Fruit fly (Drosophila melanogaster): ENCODE measurements around the gene CG18249.

Gene CG18249

DNA sequence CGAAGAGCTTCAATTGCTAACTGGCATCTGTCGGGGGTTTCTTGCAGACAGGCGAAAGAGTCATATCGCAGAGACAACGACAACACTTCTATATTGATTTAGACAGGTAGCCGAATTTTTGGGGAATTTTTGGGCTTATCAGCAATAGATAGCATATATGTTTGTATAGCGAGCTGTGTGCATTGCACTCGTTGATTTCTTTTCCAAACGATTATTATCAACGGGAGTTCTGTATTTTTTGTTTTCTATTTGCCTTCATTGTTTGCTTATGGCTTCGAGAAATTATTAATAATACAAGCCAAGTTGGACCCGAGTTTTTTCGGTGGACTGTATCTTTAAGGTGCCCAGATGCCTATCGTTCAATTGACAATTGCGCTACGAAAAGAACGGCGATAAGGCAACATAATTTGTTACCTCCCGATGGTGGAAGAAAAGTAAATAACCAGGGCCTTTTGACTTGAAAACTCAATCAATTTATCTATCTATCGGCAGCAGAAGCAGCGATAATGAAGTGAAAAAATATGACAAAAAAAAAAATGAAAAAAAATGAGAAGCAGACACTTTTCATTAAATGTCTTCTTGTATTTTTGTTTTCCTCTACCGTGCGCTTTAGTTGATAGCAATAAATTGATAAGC lies 39.5 kb upstream of the CG18249 start (continued):
- TF ChIP-seq ind (GFP tag; optimal IDR thresholded peaks at IDR 0.05): no peak
- no peak for TF ChIP-seq Ada2b (GFP tag; IDR thresholded peaks at IDR 0.05)
- TF ChIP-seq H2.0 (GFP tag; IDR thresholded peaks at IDR 0.05): no peak
- peak; percentile 76 for TF ChIP-seq sens (GFP tag)
- TF ChIP-seq CG7271 (tag; optimal IDR thresholded peaks at IDR 0.05): no peak
- peak; percentile 22 for TF ChIP-seq BtbVII (GFP tag; optimal IDR thresholded peaks at IDR 0.05)
- TF ChIP-seq CG9932 (GFP tag; IDR thresholded peaks at IDR 0.05): no peak
- TF ChIP-seq fru (optimal IDR thresholded peaks at IDR 0.05): no peak
- peak; percentile 36; the same call in 1 of the 2 replicates for TF ChIP-seq Xrp1 (GFP tag; IDR thresholded peaks at IDR 0.05)
- no peak for TF ChIP-seq CG7839 (tag; optimal IDR thresholded peaks at IDR 0.05)
- TF ChIP-seq Ets65A (GFP tag): no peak
- TF ChIP-seq ewg (GFP tag; optimal IDR thresholded peaks at IDR 0.05): no peak
- TF ChIP-seq dpn (GFP tag; optimal IDR thresholded peaks at IDR 0.05): no peak
- TF ChIP-seq kni (GFP tag; optimal IDR thresholded peaks at IDR 0.05): peak; percentile 76
- no peak for TF ChIP-seq CG14860 (GFP tag; IDR thresholded peaks at IDR 0.05; ENCODE audit: partially characterized antibody)
- TF ChIP-seq so (GFP tag; IDR thresholded peaks at IDR 0.05): no peak
- no peak for TF ChIP-seq zfh2 (GFP tag; optimal IDR thresholded peaks at IDR 0.05)
- TF ChIP-seq CG14710 (tag; optimal IDR thresholded peaks at IDR 0.05): peak; percentile 37
- TF ChIP-seq CG2678 (tag; optimal IDR thresholded peaks at IDR 0.05): peak; percentile 10
- TF ChIP-seq pita (GFP tag; optimal IDR thresholded peaks at IDR 0.05): no peak
- peak; percentile 33 for TF ChIP-seq CG8359 (GFP tag; optimal IDR thresholded peaks at IDR 0.05; ENCODE audit: borderline replicate concordance)
- TF ChIP-seq CG11723 (GFP tag; optimal IDR thresholded peaks at IDR 0.05): no peak
- peak; percentile 66 for TF ChIP-seq MTF-1 (GFP tag; optimal IDR thresholded peaks at IDR 0.05; ENCODE audit: borderline replicate concordance)
- peak; percentile 6 for TF ChIP-seq CG11398 (GFP tag; optimal IDR thresholded peaks at IDR 0.05)
- no peak for TF ChIP-seq CG42726 (GFP tag; IDR thresholded peaks at IDR 0.05; ENCODE audit: partially characterized antibody)
- TF ChIP-seq CG11085 (GFP tag; IDR thresholded peaks at IDR 0.05): no peak
- no peak for TF ChIP-seq CG16815 (GFP tag; optimal IDR thresholded peaks at IDR 0.05)
- TF ChIP-seq CG31224 (GFP tag; IDR thresholded peaks at IDR 0.05): no peak
- no peak for TF ChIP-seq CG4820 (GFP tag; optimal IDR thresholded peaks at IDR 0.05)
- TF ChIP-seq CG2199 (GFP tag; IDR thresholded peaks at IDR 0.05): no peak
- TF ChIP-seq gem (tag; optimal IDR thresholded peaks at IDR 0.05): peak; percentile 46
- TF ChIP-seq Hr39 (optimal IDR thresholded peaks at IDR 0.05): no peak
- TF ChIP-seq CG1792 (GFP tag; optimal IDR thresholded peaks at IDR 0.05): no peak
- TF ChIP-seq CoRest (tag; optimal IDR thresholded peaks at IDR 0.05): no peak
- TF ChIP-seq otp (GFP tag; IDR thresholded peaks at IDR 0.05): no peak
- TF ChIP-seq aop (GFP tag; IDR thresholded peaks at IDR 0.05): no peak
- TF ChIP-seq pnt (GFP tag; optimal IDR thresholded peaks at IDR 0.05): no peak
- no peak for TF ChIP-seq insv (GFP tag; optimal IDR thresholded peaks at IDR 0.05)
- TF ChIP-seq CG5180 (GFP tag; optimal IDR thresholded peaks at IDR 0.05): no peak
- TF ChIP-seq emc (GFP tag; optimal IDR thresholded peaks at IDR 0.05): no peak
- TF ChIP-seq B-H1 (GFP tag; IDR thresholded peaks at IDR 0.05): no peak
- no peak for TF ChIP-seq scrt (GFP tag; optimal IDR thresholded peaks at IDR 0.05)
- TF ChIP-seq Atf-2 (GFP tag; optimal IDR thresholded peaks at IDR 0.05): no peak
- no peak for TF ChIP-seq hb (GFP tag; IDR thresholded peaks at IDR 0.05; ENCODE audit: partially characterized antibody)
- no peak for TF ChIP-seq pho (GFP tag; optimal IDR thresholded peaks at IDR 0.05)
- no peak for TF ChIP-seq ato (GFP tag; IDR thresholded peaks at IDR 0.05; ENCODE audit: partially characterized antibody)
- TF ChIP-seq btn (GFP tag; optimal IDR thresholded peaks at IDR 0.05): no peak
- peak; percentile 4 for TF ChIP-seq CG7556 (GFP tag; optimal IDR thresholded peaks at IDR 0.05)
- no peak for TF ChIP-seq Trl (optimal IDR thresholded peaks at IDR 0.05)
- TF ChIP-seq Trl (GFP tag; optimal IDR thresholded peaks at IDR 0.05): no peak
- peak; percentile 47 for TF ChIP-seq wek (GFP tag; optimal IDR thresholded peaks at IDR 0.05)
- TF ChIP-seq Neu2 (GFP tag; optimal IDR thresholded peaks at IDR 0.05; ENCODE audit: borderline replicate concordance): no peak
